Fruit fly (Drosophila melanogaster): ENCODE data around the gene osp.
"Not testable (repeated sequence)": the region's sequence is repeated elsewhere in the genome, so short reads cannot be mapped to it uniquely, and the experiment has no call there.

DNA sequence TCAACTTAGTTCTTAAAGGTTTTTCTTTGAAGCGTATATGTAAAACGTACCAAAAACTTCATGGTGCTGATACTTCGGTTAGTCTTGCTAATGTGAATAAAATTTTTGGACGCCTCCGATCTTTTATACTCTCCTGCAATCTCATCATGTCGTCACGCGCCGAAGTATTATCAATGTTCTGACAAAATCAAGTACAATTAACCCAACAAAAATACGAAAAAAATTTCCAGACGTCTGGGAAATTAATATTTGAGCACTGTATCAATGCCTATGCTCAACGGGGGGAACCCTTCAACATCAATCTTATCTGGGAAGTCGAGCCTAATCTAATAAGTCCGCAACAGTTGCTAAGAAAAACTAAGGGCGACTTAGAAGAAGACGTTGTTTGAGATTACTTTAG, 48.5 kb upstream of the osp start, which contains the start of gene CG31775:
- not testable (repeated sequence) for TF ChIP-seq CTCF, CG8478 (optimal IDR thresholded peaks at IDR 0.05)
